Fruit fly (Drosophila melanogaster): Measurements from ENCODE around the gene CG31542.

Gene CG31542

DNA sequence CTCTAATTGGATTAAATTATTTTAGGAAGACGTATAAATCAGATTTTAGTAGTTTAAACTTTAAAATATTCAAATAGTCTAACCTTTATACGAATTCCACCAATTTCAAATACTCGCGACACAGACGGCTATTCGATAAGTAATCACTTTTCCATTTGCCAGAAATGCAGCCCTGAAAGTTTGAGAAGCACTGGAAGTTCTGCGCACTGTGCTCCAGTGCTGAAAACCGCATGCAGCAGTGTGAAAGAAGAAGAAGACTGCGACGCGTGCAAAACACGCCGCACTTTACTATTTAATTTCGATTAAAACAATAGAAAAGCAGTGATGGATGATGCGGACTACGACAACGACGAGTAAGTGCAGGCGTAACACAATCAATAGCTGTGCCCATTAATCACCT, 2.2 kb downstream of the CG31542 start, which contains the start of gene Polr2F (continued):
- TF ChIP-seq fd85E (GFP tag; optimal IDR thresholded peaks at IDR 0.05) (no peak), CG11762 (GFP tag; optimal IDR thresholded peaks at IDR 0.05; ENCODE audit: insufficient read depth) (no peak), CG15336 (GFP tag; IDR thresholded peaks at IDR 0.05) (no peak), CG3032 (tag; optimal IDR thresholded peaks at IDR 0.05) (peak; percentile 59), CG6276 (GFP tag; optimal IDR thresholded peaks at IDR 0.05) (no peak), Sox15 (GFP tag; optimal IDR thresholded peaks at IDR 0.05) (peak; percentile 55), spab (GFP tag; optimal IDR thresholded peaks at IDR 0.05) (no peak), CG4318 (GFP tag; optimal IDR thresholded peaks at IDR 0.05) (no peak), Lpt (GFP tag; optimal IDR thresholded peaks at IDR 0.05) (peak; percentile 11), CG9139 (GFP tag; optimal IDR thresholded peaks at IDR 0.05) (no peak), Ets96B (tag; optimal IDR thresholded peaks at IDR 0.05) (peak; percentile 42), CG8319 (GFP tag; optimal IDR thresholded peaks at IDR 0.05) (peak; percentile 27), dsx (GFP tag; optimal IDR thresholded peaks at IDR 0.05; ENCODE audit: poor library complexity, severe bottlenecking) (no peak), Hr38 (GFP tag; optimal IDR thresholded peaks at IDR 0.05) (peak; percentile 10)

DNA sequence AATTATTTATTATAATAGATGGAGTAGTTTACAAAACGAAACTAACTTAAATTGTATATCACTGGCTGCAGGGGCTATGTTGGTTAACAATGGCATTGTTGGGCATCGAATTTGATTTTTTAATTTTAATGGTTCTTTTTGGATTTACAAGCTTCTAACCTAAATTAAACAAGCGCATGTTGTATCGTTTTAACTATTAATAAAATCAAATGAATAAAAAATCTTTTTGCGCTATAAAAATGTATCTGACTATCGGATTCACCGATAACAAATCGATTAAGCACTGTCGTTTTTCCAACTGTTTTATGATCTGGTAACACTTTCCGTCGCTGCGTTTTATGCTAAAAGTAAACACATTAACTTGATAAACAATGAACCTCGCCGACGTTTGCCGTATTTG, 5.4 kb downstream of the CG31542 start, which contains the start of the genes hd and CG14667:
hd (minus strand) TSS at position 243 of the 400 bp plus-strand sequence.
CG14667 (plus strand) TSS at position 303 of the 400 bp plus-strand sequence.
- no peak for TF ChIP-seq CG6163 (GFP tag; IDR thresholded peaks at IDR 0.05)
- TF ChIP-seq Ets21C (GFP tag; optimal IDR thresholded peaks at IDR 0.05): no peak
- no peak for TF ChIP-seq CG3032 (tag; optimal IDR thresholded peaks at IDR 0.05)
- TF ChIP-seq CG16779 (tag; optimal IDR thresholded peaks at IDR 0.05): no peak
- peak; percentile 90 for TF ChIP-seq fkh (GFP tag; optimal IDR thresholded peaks at IDR 0.05)
- no peak for TF ChIP-seq CG10631 (GFP tag; optimal IDR thresholded peaks at IDR 0.05)
- TF ChIP-seq lz (GFP tag; optimal IDR thresholded peaks at IDR 0.05): peak; percentile 5

DNA sequence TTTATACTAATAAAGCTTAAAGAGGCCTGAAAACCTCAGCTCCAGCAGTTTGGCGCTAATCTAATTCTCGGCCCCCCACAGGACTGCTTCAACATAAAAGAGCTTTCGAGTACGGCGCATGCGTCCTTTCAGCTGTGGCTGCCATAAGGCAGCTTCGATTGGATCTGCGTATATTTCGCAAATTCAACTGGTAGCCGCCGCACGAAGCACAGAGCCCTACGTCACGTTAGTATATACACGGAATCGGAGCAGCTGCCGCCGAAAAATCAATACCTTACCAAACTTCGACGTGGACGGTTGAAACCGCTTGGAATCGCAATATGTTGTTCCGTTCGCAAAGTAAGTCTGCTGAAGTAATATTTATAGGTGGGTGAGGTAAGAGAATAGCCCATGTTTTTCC, 7.3 kb downstream of the CG31542 start, which contains the start of gene 7B2:
7B2 (plus strand) TSS at position 169 of the 400 bp plus-strand sequence.
- TF ChIP-seq CG6276 (GFP tag; optimal IDR thresholded peaks at IDR 0.05): no peak
- TF ChIP-seq CG6808 (GFP tag; optimal IDR thresholded peaks at IDR 0.05): no peak
- TF ChIP-seq CG1621 (tag; optimal IDR thresholded peaks at IDR 0.05): no peak
- no peak for TF ChIP-seq Ets21C (GFP tag; optimal IDR thresholded peaks at IDR 0.05)
- TF ChIP-seq Lpt (GFP tag; optimal IDR thresholded peaks at IDR 0.05): no peak
- TF ChIP-seq CG34406 (GFP tag; optimal IDR thresholded peaks at IDR 0.05): no peak
- no peak for TF ChIP-seq Eip75B (GFP tag; optimal IDR thresholded peaks at IDR 0.05)
- TF ChIP-seq CG6792 (GFP tag; optimal IDR thresholded peaks at IDR 0.05): no peak
- no peak for TF ChIP-seq esn (GFP tag; optimal IDR thresholded peaks at IDR 0.05)
- no peak for TF ChIP-seq Gug (GFP tag; IDR thresholded peaks at IDR 0.05)
- TF ChIP-seq svp (GFP tag): no peak
- TF ChIP-seq OdsH (GFP tag; optimal IDR thresholded peaks at IDR 0.05): no peak
- no peak for TF ChIP-seq CG3919 (GFP tag; optimal IDR thresholded peaks at IDR 0.05)
- no peak for TF ChIP-seq CG10631 (GFP tag; optimal IDR thresholded peaks at IDR 0.05)
- TF ChIP-seq CG31627 (GFP tag; optimal IDR thresholded peaks at IDR 0.05): no peak
- no peak for TF ChIP-seq eg (GFP tag; IDR thresholded peaks at IDR 0.05)
- TF ChIP-seq ss (GFP tag; optimal IDR thresholded peaks at IDR 0.05): no peak
- no peak for TF ChIP-seq CG11902 (GFP tag; optimal IDR thresholded peaks at IDR 0.05)
- TF ChIP-seq net (GFP tag; optimal IDR thresholded peaks at IDR 0.05): no peak
- no peak for TF ChIP-seq vri (GFP tag; optimal IDR thresholded peaks at IDR 0.05)

DNA sequence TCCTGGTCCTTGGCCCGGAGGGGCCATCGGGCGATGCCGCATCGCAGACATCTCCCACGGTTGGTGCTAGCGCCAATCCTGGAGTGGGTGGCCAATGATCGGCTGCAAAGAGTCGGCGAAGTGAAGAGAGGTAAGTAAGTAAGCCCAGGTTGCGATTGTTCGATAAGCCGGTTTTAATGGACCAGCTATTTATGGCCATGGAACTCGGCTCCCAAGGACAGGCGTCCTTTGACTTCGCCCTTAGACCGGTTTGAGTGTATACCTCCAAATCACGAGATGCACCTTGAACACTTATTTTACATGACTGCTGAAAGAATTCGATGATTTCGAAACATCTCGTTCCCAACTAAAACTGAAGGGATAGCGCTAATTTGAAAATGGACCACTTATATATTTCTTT, 16.4 kb downstream of the CG31542 start:
- TF ChIP-seq pdm3 (GFP tag; optimal IDR thresholded peaks at IDR 0.05) (peak; percentile 25), ss (GFP tag; optimal IDR thresholded peaks at IDR 0.05) (peak; percentile 16 to 37), Eip75B (GFP tag; optimal IDR thresholded peaks at IDR 0.05) (peak; percentile 39), Eip78C (GFP tag) (peak; percentile 78), Hr39 (GFP tag; optimal IDR thresholded peaks at IDR 0.05) (no peak), CG6808 (GFP tag; optimal IDR thresholded peaks at IDR 0.05) (peak; percentile 43), CG4318 (GFP tag; optimal IDR thresholded peaks at IDR 0.05) (no peak)

Data from whole organism, prepupa.